Worm (Caenorhabditis elegans) whole organism, young adult: ENCODE measurements around the gene cts-1.
"Not testable (repeated sequence)": the region's sequence is repeated elsewhere in the genome, so short reads cannot be mapped to it uniquely, and the experiment has no call there.

ENCODE experiments used
- D2030.7 ChIP-seq: fragments of 200-800 bp; sonication (Bioruptor generic); IDR thresholded peaks from 2 replicates; pipeline ENCODE4 v1.3.6; 2022; ENCODE audit warnings: missing genetic modification reagents, missing genetic modification characterization, missing compliant biosample characterization
- chd-7 ChIP-seq: sonication (generic microtip); optimal IDR thresholded peaks from 2 replicates; lab custom pipeline; 2016; ENCODE audit warnings: mild to moderate bottlenecking, missing genetic modification characterization, moderate library complexity, missing compliant biosample characterization
- die-1 ChIP-seq: sonication (generic microtip); optimal IDR thresholded peaks from 2 replicates; lab custom pipeline; 2016; ENCODE audit warnings: missing genotype, mild to moderate bottlenecking, missing genetic modification characterization, missing compliant biosample characterization
- him-1 ChIP-seq: sonication (generic microtip); optimal IDR thresholded peaks from 2 replicates; lab custom pipeline; 2016; ENCODE audit warnings: missing genotype, missing genetic modification reagents, missing genetic modification characterization, missing compliant biosample characterization

DNA sequence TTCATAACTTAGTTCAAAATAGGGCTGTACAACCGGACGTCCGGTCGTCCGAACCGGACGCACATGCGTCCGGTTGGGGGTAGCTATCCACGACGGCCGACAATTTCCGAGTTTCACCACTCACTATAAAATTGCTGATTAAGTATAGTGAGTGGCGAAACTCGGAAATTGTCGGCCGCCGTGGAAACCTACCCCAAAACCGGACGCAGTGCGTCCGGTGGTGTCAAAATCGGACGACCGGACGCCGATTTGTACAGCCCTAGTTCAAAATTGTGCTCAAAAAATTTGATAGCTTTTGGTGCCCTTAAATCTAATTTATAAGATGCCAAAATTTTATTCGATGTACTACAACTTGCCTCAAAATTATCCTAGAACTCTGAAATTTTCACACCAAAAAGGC lies 26.2 kb upstream of the cts-1 start:
- not testable (repeated sequence) for TF ChIP-seq him-1 (tag; lab: Kevin White, UChicago); D2030.7 (GFP tag; lab: Robert Waterston, UW); die-1 (tag; lab: Kevin White, UChicago); chd-7 (tag; lab: Kevin White, UChicago)
